Fruit fly (Drosophila melanogaster): Measurements from ENCODE around the gene U4-U6-60K.

DNA sequence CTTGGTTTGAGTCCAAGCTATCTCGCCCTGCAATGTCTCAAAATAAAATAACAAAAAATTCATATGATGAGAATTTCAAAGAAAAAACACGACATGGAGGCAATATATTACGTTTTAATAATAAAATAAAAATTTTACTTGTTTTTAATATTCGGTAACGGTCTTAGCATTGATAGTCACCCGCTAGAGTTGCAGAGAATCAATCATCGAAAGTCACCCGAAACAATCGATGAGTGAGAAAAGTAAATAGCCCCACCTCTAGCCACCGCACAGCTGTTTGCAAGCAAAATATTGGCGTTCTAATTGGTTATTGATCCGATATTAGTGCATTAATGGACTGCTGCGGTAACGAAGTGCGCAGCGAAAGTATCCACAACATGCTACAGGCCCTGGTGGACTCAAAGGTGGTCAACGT lies 37.7 kb downstream of the U4-U6-60K start, which contains the start of gene CG34250:
- TF ChIP-seq psq (optimal IDR thresholded peaks at IDR 0.05): no peak
- no peak for TF ChIP-seq EcR (GFP tag; optimal IDR thresholded peaks at IDR 0.05)

All from whole organism.